Fruit fly (Drosophila melanogaster): ENCODE data around the gene CG42342.

CG42342 gene

DNA sequence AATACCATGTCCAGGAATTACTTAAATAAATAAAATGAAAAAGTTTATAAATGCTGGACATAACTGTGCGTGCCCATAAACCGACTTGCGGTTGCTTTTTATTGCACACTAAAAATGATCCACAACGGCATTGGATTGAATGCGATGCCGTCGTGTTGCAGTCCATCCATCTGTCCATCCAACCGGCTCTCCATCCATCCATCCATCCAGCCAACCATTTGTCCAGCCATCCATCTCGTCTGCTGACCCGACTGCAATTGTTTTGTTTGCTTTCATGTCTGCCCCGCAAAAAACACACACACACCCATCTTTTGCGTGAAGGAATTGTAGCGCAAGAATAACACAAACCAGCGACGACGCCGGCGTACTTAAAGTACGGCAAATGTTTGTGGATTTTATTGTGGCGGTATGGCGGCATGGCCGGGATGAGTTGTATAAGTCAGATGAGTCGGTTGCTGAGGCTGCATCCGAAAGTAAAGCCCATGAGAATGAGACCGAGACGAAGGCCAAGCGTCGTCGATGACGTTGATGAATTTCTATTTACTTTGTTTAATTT is 31.3 kb downstream of the CG42342 start:
- TF ChIP-seq foxo (GFP tag; optimal IDR thresholded peaks at IDR 0.05): no peak
- TF ChIP-seq fru (GFP tag; optimal IDR thresholded peaks at IDR 0.05): no peak
- TF ChIP-seq Abd-B (GFP tag; optimal IDR thresholded peaks at IDR 0.05): no peak
- TF ChIP-seq rgr (GFP tag; optimal IDR thresholded peaks at IDR 0.05): no peak
- TF ChIP-seq Sp1 (GFP tag; optimal IDR thresholded peaks at IDR 0.05): no peak
- no peak for TF ChIP-seq Hr78 (GFP tag; optimal IDR thresholded peaks at IDR 0.05)
- TF ChIP-seq usp (GFP tag; optimal IDR thresholded peaks at IDR 0.05): no peak
- no peak for TF ChIP-seq tai (GFP tag; optimal IDR thresholded peaks at IDR 0.05)
- no peak for TF ChIP-seq dmrt93B (GFP tag; optimal IDR thresholded peaks at IDR 0.05)

DNA sequence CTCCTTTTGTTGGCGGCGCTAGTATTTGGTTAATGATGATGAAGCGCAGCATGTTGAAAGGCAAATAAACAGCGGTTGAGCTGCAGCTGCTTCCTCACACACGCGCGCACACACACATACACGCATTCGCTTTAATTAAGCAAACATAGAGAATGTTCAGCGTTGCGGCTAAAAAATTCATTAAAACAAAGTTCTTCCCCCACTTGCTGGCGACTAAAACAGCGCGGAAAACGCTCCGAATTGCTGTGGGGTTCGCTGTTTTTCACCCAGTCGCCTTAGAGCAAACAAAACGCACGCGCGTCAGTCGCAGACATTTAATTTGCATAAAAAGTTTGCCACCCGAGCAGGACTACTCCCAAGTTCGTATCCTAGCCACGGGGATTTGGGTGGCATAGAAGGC is 34.7 kb downstream of the CG42342 start:
- TF ChIP-seq lola (GFP tag; optimal IDR thresholded peaks at IDR 0.05) (no peak), br (GFP tag; optimal IDR thresholded peaks at IDR 0.05) (no peak), Myc (optimal IDR thresholded peaks at IDR 0.05) (no peak), Dfd (GFP tag; optimal IDR thresholded peaks at IDR 0.05) (no peak), OdsH (GFP tag; optimal IDR thresholded peaks at IDR 0.05) (no peak), CrebA (GFP tag; optimal IDR thresholded peaks at IDR 0.05; ENCODE audit: borderline replicate concordance) (no peak), h (GFP tag; optimal IDR thresholded peaks at IDR 0.05) (no peak), Dif (GFP tag; optimal IDR thresholded peaks at IDR 0.05; ENCODE audit: partially characterized antibody) (no peak), psq (GFP tag; optimal IDR thresholded peaks at IDR 0.05) (no peak), Hnf4 (GFP tag; optimal IDR thresholded peaks at IDR 0.05) (no peak)

DNA sequence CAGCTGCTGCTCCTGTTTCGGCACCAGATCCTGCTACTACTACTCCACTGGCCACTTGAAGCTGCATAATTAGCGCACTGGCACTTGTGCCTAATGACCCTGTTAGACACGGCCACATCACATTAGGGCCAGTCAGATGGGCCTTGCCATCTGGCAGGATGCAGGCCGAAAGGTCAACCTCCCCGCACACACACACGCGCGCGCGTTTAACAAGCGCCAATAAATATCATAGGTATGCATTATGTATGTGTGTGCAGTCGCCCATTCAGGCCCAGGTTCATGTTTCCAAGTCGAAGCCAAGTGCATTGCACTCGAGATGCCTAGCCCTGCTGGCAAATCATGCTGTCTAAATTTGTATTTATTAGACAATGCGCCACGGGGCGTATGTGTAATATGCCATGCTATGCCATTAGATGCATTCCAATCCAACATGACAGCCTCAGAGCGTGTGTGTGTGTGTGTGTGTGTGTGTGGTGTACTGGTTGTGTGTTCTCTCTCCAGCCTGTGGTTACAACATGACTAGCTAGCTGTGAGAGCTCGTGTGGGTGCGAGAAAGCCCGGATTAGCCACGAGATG is 36.4 kb downstream of the CG42342 start:
- TF ChIP-seq lola (GFP tag; optimal IDR thresholded peaks at IDR 0.05): no peak
- peak; percentile 48 for TF ChIP-seq pan (optimal IDR thresholded peaks at IDR 0.05)
- TF ChIP-seq ey (GFP tag; optimal IDR thresholded peaks at IDR 0.05): no peak
- TF ChIP-seq Dfd (GFP tag; optimal IDR thresholded peaks at IDR 0.05): peak; percentile 99
- TF ChIP-seq usp (GFP tag; optimal IDR thresholded peaks at IDR 0.05): no peak
- TF ChIP-seq Mio (GFP tag; optimal IDR thresholded peaks at IDR 0.05): no peak

DNA sequence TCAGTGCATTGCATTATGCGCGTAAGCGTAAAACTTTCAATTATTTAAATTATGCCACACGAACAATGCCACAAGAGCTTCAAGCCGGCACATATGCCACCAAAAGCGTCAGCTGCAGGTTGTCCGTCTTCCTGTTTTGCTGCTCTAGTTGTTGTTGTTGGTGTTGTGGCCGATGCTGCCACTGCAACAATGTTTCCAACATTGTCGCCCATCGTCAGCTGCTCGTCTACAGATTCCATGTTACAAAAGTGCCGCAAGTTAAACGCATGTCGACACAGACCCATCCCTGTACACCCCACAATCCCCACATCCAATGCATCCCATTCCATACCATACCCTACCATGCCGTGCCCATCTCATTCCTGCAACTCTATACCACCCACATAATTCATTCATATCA is 38.7 kb downstream of the CG42342 start:
- TF ChIP-seq dmrt93B (GFP tag; optimal IDR thresholded peaks at IDR 0.05) (no peak), Abd-B (GFP tag; optimal IDR thresholded peaks at IDR 0.05) (no peak), Dfd (GFP tag; optimal IDR thresholded peaks at IDR 0.05) (no peak), Dif (GFP tag; optimal IDR thresholded peaks at IDR 0.05; ENCODE audit: partially characterized antibody) (no peak), HLH106 (tag; optimal IDR thresholded peaks at IDR 0.05) (no peak)

DNA sequence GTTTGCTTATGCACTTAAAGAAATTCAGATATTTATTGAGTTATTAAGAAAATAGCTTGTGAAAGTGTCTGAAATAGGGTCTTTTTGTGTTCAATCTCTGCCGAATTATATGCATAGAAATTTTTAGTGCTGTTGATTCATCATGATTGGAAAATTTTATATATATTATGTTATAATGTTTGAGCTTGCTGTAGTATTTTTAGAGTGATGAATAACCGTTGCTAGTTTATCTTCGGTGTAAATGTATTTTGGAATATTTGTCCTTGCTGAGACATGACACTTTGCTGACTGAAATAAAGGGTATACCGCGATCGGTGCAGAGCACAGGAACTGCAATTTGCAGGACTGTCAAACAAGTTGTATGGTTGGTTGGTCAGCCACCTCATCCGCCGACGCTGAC is 39.4 kb downstream of the CG42342 start:
- TF ChIP-seq tai (GFP tag; optimal IDR thresholded peaks at IDR 0.05): no peak
- no peak for TF ChIP-seq dsf (GFP tag; optimal IDR thresholded peaks at IDR 0.05; ENCODE audit: borderline replicate concordance)
- TF ChIP-seq CG32264 (GFP tag; optimal IDR thresholded peaks at IDR 0.05): no peak
- no peak for TF ChIP-seq brk (GFP tag; optimal IDR thresholded peaks at IDR 0.05)
- no peak for TF ChIP-seq Dfd (GFP tag; optimal IDR thresholded peaks at IDR 0.05)
- peak; percentile 7 for TF ChIP-seq woc (GFP tag; optimal IDR thresholded peaks at IDR 0.05)
- peak; percentile 2 for TF ChIP-seq psq (GFP tag; optimal IDR thresholded peaks at IDR 0.05)

DNA sequence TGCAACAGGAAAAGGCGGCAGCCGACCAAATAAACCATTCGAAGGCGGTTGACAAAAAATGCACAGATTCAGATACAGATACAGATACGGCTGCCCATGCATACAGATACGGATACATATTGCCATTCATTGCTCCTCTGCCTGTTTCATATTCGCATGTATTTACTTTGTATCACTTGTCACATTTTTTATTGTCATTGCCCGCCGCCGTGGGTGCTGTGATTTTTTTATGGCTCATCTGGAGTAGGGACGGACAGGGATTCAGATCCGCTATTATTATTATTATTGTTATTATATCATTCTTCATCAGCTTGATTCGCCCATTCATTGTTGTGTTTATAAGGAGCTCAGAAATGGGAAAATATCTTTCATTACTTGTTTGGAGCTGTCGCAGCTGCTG is 40.0 kb downstream of the CG42342 start:
- no peak for TF ChIP-seq Abd-B (GFP tag; optimal IDR thresholded peaks at IDR 0.05)
- no peak for TF ChIP-seq brk (GFP tag; optimal IDR thresholded peaks at IDR 0.05)
- no peak for TF ChIP-seq Myc (optimal IDR thresholded peaks at IDR 0.05)
- no peak for TF ChIP-seq Hr78 (GFP tag; optimal IDR thresholded peaks at IDR 0.05)
- no peak for TF ChIP-seq Dfd (GFP tag; optimal IDR thresholded peaks at IDR 0.05)
- no peak for TF ChIP-seq psq (GFP tag; optimal IDR thresholded peaks at IDR 0.05)
- no peak for TF ChIP-seq Hr83 (GFP tag; optimal IDR thresholded peaks at IDR 0.05; ENCODE audit: poor library complexity, severe bottlenecking)
- TF ChIP-seq CG32264 (GFP tag; optimal IDR thresholded peaks at IDR 0.05): no peak

DNA sequence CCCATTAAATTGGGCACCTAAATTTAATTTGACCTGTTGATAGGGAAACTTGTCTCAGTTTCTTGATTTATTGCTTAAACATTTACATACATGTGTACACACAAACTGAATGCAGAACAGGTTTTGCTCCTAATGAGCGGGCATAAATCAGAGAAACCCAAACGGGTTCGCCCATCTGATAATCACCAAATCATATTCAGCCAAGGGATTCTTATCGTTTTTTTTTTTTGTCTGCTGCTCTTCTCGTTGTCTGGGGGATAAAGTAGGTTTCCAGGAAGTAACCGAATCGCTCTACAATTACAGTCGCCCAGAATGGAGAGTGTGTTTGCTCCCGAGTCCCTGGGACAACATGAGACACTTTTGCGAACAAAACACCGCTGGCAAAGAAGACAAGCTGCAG is 43.1 kb downstream of the CG42342 start:
- TF ChIP-seq usp (GFP tag; optimal IDR thresholded peaks at IDR 0.05) (no peak), fru (GFP tag; optimal IDR thresholded peaks at IDR 0.05) (no peak), brk (GFP tag; optimal IDR thresholded peaks at IDR 0.05) (no peak), dmrt93B (GFP tag; optimal IDR thresholded peaks at IDR 0.05) (no peak), Dif (GFP tag; optimal IDR thresholded peaks at IDR 0.05; ENCODE audit: partially characterized antibody) (no peak), OdsH (GFP tag; optimal IDR thresholded peaks at IDR 0.05) (no peak), sv (GFP tag; optimal IDR thresholded peaks at IDR 0.05) (no peak), h (GFP tag; optimal IDR thresholded peaks at IDR 0.05) (no peak), Rel (GFP tag; optimal IDR thresholded peaks at IDR 0.05) (no peak), Rel (tag; optimal IDR thresholded peaks at IDR 0.05) (no peak), Myc (optimal IDR thresholded peaks at IDR 0.05) (no peak), br (GFP tag; optimal IDR thresholded peaks at IDR 0.05) (no peak)

All from whole organism, wandering third instar larva.